Worm (Caenorhabditis elegans) whole organism, L4/young adult: ENCODE results near the gene orc-3.

ENCODE experiments used
- W03F9.2 ChIP-seq: fragments of 150-350 bp; optimal IDR thresholded peaks from 2 replicates; lab custom pipeline; 2014; ENCODE audit warnings: missing biosample characterization, missing genetic modification characterization
- dao-5 ChIP-seq: sonication (generic microtip); optimal IDR thresholded peaks from 2 replicates; lab custom pipeline; 2016; ENCODE audit warnings: missing genotype, missing genetic modification characterization, moderate library complexity, missing compliant biosample characterization
- him-1 ChIP-seq: sonication (generic microtip); optimal IDR thresholded peaks from 2 replicates; lab custom pipeline; 2016; ENCODE audit warnings: missing genotype, missing genetic modification reagents, missing genetic modification characterization, missing compliant biosample characterization

DNA sequence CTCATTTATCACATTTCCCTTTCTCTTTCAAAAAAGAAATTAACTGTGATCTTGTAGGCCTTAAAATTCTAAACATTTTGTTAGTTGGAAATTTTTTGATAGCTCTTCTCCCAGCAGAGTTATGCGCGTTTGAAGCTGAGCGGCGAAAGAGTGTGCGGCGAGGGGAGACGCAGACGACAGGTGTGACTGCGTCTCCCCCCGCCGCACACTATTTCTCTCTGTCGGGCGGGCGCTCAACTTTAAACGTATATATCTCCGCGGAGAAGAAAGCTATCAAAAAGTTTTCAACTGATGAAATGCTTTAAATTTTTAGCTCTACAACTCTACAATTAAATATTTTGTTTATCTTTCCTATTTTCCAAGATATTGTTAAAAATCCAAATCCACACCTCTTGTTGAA, 11.1 kb downstream of the orc-3 start:
- TF ChIP-seq him-1 (tag; lab: Kevin White, UChicago) (no peak), W03F9.2 (no peak), dao-5 (tag; lab: Kevin White, UChicago) (no peak)
